Worm (Caenorhabditis elegans) whole organism, late embryonic: ENCODE results near the gene F46F3.3.

ENCODE experiments used
- C38D4.7 ChIP-seq: fragments of 200-800 bp; sonication (Bioruptor generic); optimal IDR thresholded peaks from 2 replicates; lab custom pipeline; 2018; ENCODE audit warnings: mild to moderate bottlenecking, missing genetic modification characterization, moderate library complexity, missing compliant biosample characterization
- K02D7.2 ChIP-seq: sonication (generic microtip); optimal IDR thresholded peaks from 2 replicates; lab custom pipeline; 2017; ENCODE audit warnings: mild to moderate bottlenecking, missing genetic modification characterization, missing compliant biosample characterization
- K09A11.1 ChIP-seq: sonication (generic microtip); optimal IDR thresholded peaks from 2 replicates; lab custom pipeline; 2017; ENCODE audit warnings: antibody characterized with exemption, mild to moderate bottlenecking, missing genetic modification characterization, missing compliant biosample characterization; ENCODE audit not compliant: insufficient read depth
- T23F11.4 ChIP-seq: fragments of 200-800 bp; sonication (Bioruptor generic); optimal IDR thresholded peaks from 2 replicates; lab custom pipeline; 2018; ENCODE audit warnings: mild to moderate bottlenecking, missing genetic modification characterization, missing compliant biosample characterization
- ama-1 ChIP-seq: fragments of 150-350 bp; optimal IDR thresholded peaks from 2 replicates; lab custom pipeline; 2014
- ceh-2 ChIP-seq: sonication (generic microtip); optimal IDR thresholded peaks from 2 replicates; lab custom pipeline; 2016; ENCODE audit warnings: missing genotype, missing genetic modification characterization, missing compliant biosample characterization
- ceh-24 ChIP-seq: sonication (generic microtip); optimal IDR thresholded peaks from 2 replicates; lab custom pipeline; 2016; ENCODE audit warnings: mild to moderate bottlenecking, missing genetic modification characterization, missing compliant biosample characterization
- ceh-30 ChIP-seq: fragments of 150-350 bp; optimal IDR thresholded peaks from 2 replicates; lab custom pipeline; 2014; ENCODE audit warnings: missing biosample characterization, missing genetic modification characterization
- ceh-31 ChIP-seq: sonication (generic microtip); optimal IDR thresholded peaks from 2 replicates; lab custom pipeline; 2016; ENCODE audit warnings: missing genetic modification characterization, missing compliant biosample characterization
- ceh-34 ChIP-seq: sonication (generic microtip); optimal IDR thresholded peaks from 2 replicates; lab custom pipeline; 2016; ENCODE audit warnings: mild to moderate bottlenecking, missing genetic modification characterization, missing compliant biosample characterization
- ceh-45 ChIP-seq: fragments of 200-800 bp; sonication (Bioruptor generic); IDR thresholded peaks from 2 replicates; pipeline ENCODE4 v1.3.6; 2022; ENCODE audit warnings: missing genetic modification reagents, missing genetic modification characterization, missing compliant biosample characterization
- ets-4 ChIP-seq: sonication (generic microtip); optimal IDR thresholded peaks from 2 replicates; lab custom pipeline; 2016; ENCODE audit warnings: missing genetic modification characterization, missing compliant biosample characterization
- eyg-1 ChIP-seq: sonication (generic microtip); optimal IDR thresholded peaks from 2 replicates; lab custom pipeline; 2016; ENCODE audit warnings: missing genotype, missing genetic modification characterization, missing compliant biosample characterization
- gmeb-2 ChIP-seq: sonication (generic microtip); optimal IDR thresholded peaks from 2 replicates; lab custom pipeline; 2016; ENCODE audit warnings: missing genetic modification characterization, inconsistent platforms, missing compliant biosample characterization
- hlh-15 ChIP-seq: sonication (generic microtip); optimal IDR thresholded peaks from 2 replicates; lab custom pipeline; 2016; ENCODE audit warnings: missing genetic modification characterization, missing compliant biosample characterization
- hlh-6 ChIP-seq: sonication (generic microtip); optimal IDR thresholded peaks from 2 replicates; lab custom pipeline; 2016; ENCODE audit warnings: missing genotype, missing genetic modification characterization, missing compliant biosample characterization
- lim-6 ChIP-seq: sonication (generic microtip); optimal IDR thresholded peaks from 2 replicates; lab custom pipeline; 2016; ENCODE audit warnings: missing genetic modification characterization, missing compliant biosample characterization
- lin-11 ChIP-seq: fragments of 200-800 bp; sonication (Bioruptor generic); optimal IDR thresholded peaks from 2 replicates; lab custom pipeline; 2018; ENCODE audit warnings: mild to moderate bottlenecking, missing genetic modification characterization, missing compliant biosample characterization
- madf-2 ChIP-seq: sonication (generic microtip); optimal IDR thresholded peaks from 2 replicates; lab custom pipeline; 2017; ENCODE audit warnings: missing genetic modification characterization, missing compliant biosample characterization
- nfya-1 ChIP-seq: sonication (generic microtip); optimal IDR thresholded peaks from 2 replicates; lab custom pipeline; 2017; ENCODE audit warnings: missing genetic modification characterization, mild to moderate bottlenecking, missing compliant biosample characterization, antibody characterized with exemption, moderate library complexity
- nhr-11 ChIP-seq: fragments of 150-350 bp; optimal IDR thresholded peaks from 2 replicates; lab custom pipeline; 2014; ENCODE audit warnings: missing biosample characterization, missing genetic modification characterization
- odd-2 ChIP-seq: sonication (generic microtip); optimal IDR thresholded peaks from 2 replicates; lab custom pipeline; 2017; ENCODE audit warnings: antibody characterized with exemption, mild to moderate bottlenecking, missing genetic modification characterization, missing compliant biosample characterization
- pat-9 ChIP-seq: fragments of 200-800 bp; sonication (Bioruptor generic); optimal IDR thresholded peaks from 2 replicates; lab custom pipeline; 2018; ENCODE audit warnings: mild to moderate bottlenecking, missing genetic modification characterization, moderate library complexity, missing compliant biosample characterization
- pax-1 ChIP-seq: fragments of 150-350 bp; optimal IDR thresholded peaks from 2 replicates; lab custom pipeline; 2014; ENCODE audit warnings: missing biosample characterization, missing genetic modification characterization
- pha-2 ChIP-seq: sonication (generic microtip); optimal IDR thresholded peaks from 2 replicates; lab custom pipeline; 2017; ENCODE audit warnings: mild to moderate bottlenecking, missing genetic modification characterization, missing compliant biosample characterization
- ref-2 ChIP-seq: sonication (generic microtip); optimal IDR thresholded peaks from 2 replicates; lab custom pipeline; 2016; ENCODE audit warnings: missing genetic modification characterization, missing compliant biosample characterization
- sdc-2 ChIP-seq: sonication (generic microtip); optimal IDR thresholded peaks from 2 replicates; lab custom pipeline; 2016; ENCODE audit warnings: missing genotype, missing genetic modification characterization, missing compliant biosample characterization
- sox-4 ChIP-seq: sonication (generic microtip); optimal IDR thresholded peaks from 2 replicates; lab custom pipeline; 2017; ENCODE audit warnings: mild to moderate bottlenecking, missing genetic modification characterization, inconsistent platforms, missing compliant biosample characterization
- tbx-2 ChIP-seq: sonication (generic microtip); optimal IDR thresholded peaks from 2 replicates; lab custom pipeline; 2016; ENCODE audit warnings: missing genetic modification characterization, missing compliant biosample characterization
- ttx-3 ChIP-seq: sonication (generic microtip); optimal IDR thresholded peaks from 2 replicates; lab custom pipeline; 2016; ENCODE audit warnings: missing genetic modification reagents, missing genetic modification characterization, missing compliant biosample characterization
- unc-42 ChIP-seq: sonication (generic microtip); optimal IDR thresholded peaks from 2 replicates; lab custom pipeline; 2016; ENCODE audit warnings: missing genotype, missing genetic modification characterization, missing compliant biosample characterization
- zip-5 ChIP-seq: sonication (generic microtip); optimal IDR thresholded peaks from 2 replicates; lab custom pipeline; 2016; ENCODE audit warnings: missing genetic modification characterization, missing compliant biosample characterization
- ztf-16 ChIP-seq: sonication (generic microtip); optimal IDR thresholded peaks from 2 replicates; lab custom pipeline; 2017; ENCODE audit warnings: missing genetic modification characterization, missing compliant biosample characterization

F46F3.3 gene

ce11 chrV:11704658-11705057 is 37.4 kb downstream of the F46F3.3 start:
- peak; percentile 66 for TF ChIP-seq unc-42 (tag; lab: Kevin White, UChicago)
- TF ChIP-seq ceh-34 (tag; lab: Kevin White, UChicago): no peak
- no peak for TF ChIP-seq madf-2 (tag; lab: Kevin White, UChicago)
- no peak for TF ChIP-seq hlh-15 (tag; lab: Kevin White, UChicago)

ce11 chrV:11705399-11705798 is 38.1 kb downstream of the F46F3.3 start, which contains the start of gene ceh-32:
Gene ceh-32, minus strand, starts transcription at chrV:11705400.
- peak; percentile 80 for TF ChIP-seq nfya-1 (tag; lab: Kevin White, UChicago)
- no peak for TF ChIP-seq ceh-2 (tag; lab: Kevin White, UChicago)
- no peak for TF ChIP-seq ceh-24 (tag; lab: Kevin White, UChicago)

ce11 chrV:11706353-11706752 is 39.1 kb downstream of the F46F3.3 start:
- TF ChIP-seq gmeb-2 (tag; lab: Kevin White, UChicago): no peak
- TF ChIP-seq eyg-1 (tag; lab: Kevin White, UChicago): no peak
- no peak for TF ChIP-seq sox-4 (tag; lab: Kevin White, UChicago)
- no peak for TF ChIP-seq K02D7.2 (tag; lab: Kevin White, UChicago)
- no peak for TF ChIP-seq K09A11.1 (tag; lab: Kevin White, UChicago)
- no peak for TF ChIP-seq tbx-2 (tag; lab: Kevin White, UChicago)
- no peak for TF ChIP-seq pha-2 (tag; lab: Kevin White, UChicago)
- no peak for TF ChIP-seq ceh-31 (tag; lab: Kevin White, UChicago)
- TF ChIP-seq nhr-11 (tag; lab: Kevin White, UChicago): no peak
- TF ChIP-seq ets-4: no peak
- TF ChIP-seq lin-11 (tag; lab: Kevin White, UChicago): no peak
- TF ChIP-seq unc-42 (tag; lab: Kevin White, UChicago): no peak
- TF ChIP-seq lim-6 (tag; lab: Kevin White, UChicago): no peak
- TF ChIP-seq pat-9: no peak
- TF ChIP-seq ztf-16: no peak

ce11 chrV:11711751-11712150 is 44.5 kb downstream of the F46F3.3 start:
- no peak for TF ChIP-seq sdc-2 (tag; lab: Kevin White, UChicago)
- TF ChIP-seq unc-42 (tag; lab: Kevin White, UChicago): peak; percentile 52
- TF ChIP-seq lin-11 (tag; lab: Kevin White, UChicago): no peak
- TF ChIP-seq ama-1 (lab: Kevin White, UChicago): no peak
- no peak for TF ChIP-seq C38D4.7 (GFP tag; lab: Kevin White, UChicago)

ce11 chrV:11715797-11716196 is 48.5 kb downstream of the F46F3.3 start, which contains the start of gene tre-3:
Gene tre-3, minus strand, starts transcription at chrV:11715903.
- TF ChIP-seq pha-2 (tag; lab: Kevin White, UChicago): no peak
- no peak for TF ChIP-seq ceh-45 (GFP tag; lab: Robert Waterston, UW)
- no peak for TF ChIP-seq ref-2 (tag; lab: Kevin White, UChicago)
- TF ChIP-seq ceh-30 (tag; lab: Kevin White, UChicago): no peak
- no peak for TF ChIP-seq ets-4
- TF ChIP-seq K09A11.1 (tag; lab: Kevin White, UChicago): no peak
- no peak for TF ChIP-seq T23F11.4 (GFP tag; lab: Kevin White, UChicago)
- TF ChIP-seq eyg-1 (tag; lab: Kevin White, UChicago): no peak
- no peak for TF ChIP-seq odd-2 (tag; lab: Kevin White, UChicago)
- TF ChIP-seq ceh-34 (tag; lab: Kevin White, UChicago): no peak
- TF ChIP-seq pax-1 (tag; lab: Kevin White, UChicago): no peak
- TF ChIP-seq hlh-6 (tag; lab: Kevin White, UChicago): no peak
- no peak for TF ChIP-seq sox-4 (tag; lab: Kevin White, UChicago)
- no peak for TF ChIP-seq zip-5
- no peak for TF ChIP-seq ttx-3 (tag; lab: Kevin White, UChicago)
